Fruit fly (Drosophila melanogaster) whole organism, prepupa: ENCODE measurements around the gene CG13847.

ENCODE experiments used
- Blimp-1 ChIP-seq: fragments of 200-800 bp; sonication (Bioruptor generic); optimal IDR thresholded peaks from 3 replicates; lab custom pipeline; 2017; ENCODE audit warnings: missing biosample characterization, missing genetic modification characterization, mild to moderate bottlenecking, moderate library complexity, missing genetic modification reagents
- CG10631 ChIP-seq: fragments of 200-800 bp; sonication (Bioruptor generic); optimal IDR thresholded peaks from 2 replicates; lab custom pipeline; 2016; ENCODE audit warnings: missing biosample characterization, missing genetic modification characterization
- CG11762 ChIP-seq: fragments of 200-800 bp; sonication (Bioruptor generic); optimal IDR thresholded peaks from 3 replicates; lab custom pipeline; 2016; ENCODE audit warnings: missing biosample characterization, missing genetic modification characterization; ENCODE audit not compliant: insufficient read depth
- CG11902 ChIP-seq: fragments of 200-800 bp; sonication (Bioruptor generic); optimal IDR thresholded peaks from 3 replicates; lab custom pipeline; 2016; ENCODE audit warnings: missing biosample characterization, missing genetic modification characterization
- CG15336 ChIP-seq: fragments of 200-800 bp; sonication (Bioruptor generic); IDR thresholded peaks from 2 replicates; pipeline ENCODE4 v1.3.6; 2022; ENCODE audit warnings: missing biosample characterization, missing genetic modification characterization
- CG1621 ChIP-seq: fragments of 200-800 bp; sonication (Bioruptor generic); optimal IDR thresholded peaks from 3 replicates; lab custom pipeline; 2018; ENCODE audit warnings: missing biosample characterization, mild to moderate bottlenecking, missing genetic modification characterization
- CG16779 ChIP-seq: fragments of 200-800 bp; sonication (Bioruptor generic); optimal IDR thresholded peaks from 3 replicates; lab custom pipeline; 2017; ENCODE audit warnings: missing biosample characterization, mild to moderate bottlenecking, missing genetic modification characterization
- CG3032 ChIP-seq: fragments of 200-800 bp; optimal IDR thresholded peaks from 2 replicates; lab custom pipeline; 2019; ENCODE audit warnings: missing biosample characterization, mild to moderate bottlenecking, missing genetic modification characterization, moderate library complexity
- CG32006 ChIP-seq: fragments of 200-800 bp; sonication (Bioruptor generic); optimal IDR thresholded peaks from 3 replicates; lab custom pipeline; 2017; ENCODE audit warnings: missing biosample characterization, mild to moderate bottlenecking, missing genetic modification characterization
- CG34406 ChIP-seq: fragments of 200-800 bp; sonication (Bioruptor generic); optimal IDR thresholded peaks from 3 replicates; lab custom pipeline; 2016; ENCODE audit warnings: missing biosample characterization, missing genetic modification characterization
- CG3919 ChIP-seq: fragments of 200-800 bp; sonication (Bioruptor generic); optimal IDR thresholded peaks from 3 replicates; lab custom pipeline; 2016; ENCODE audit warnings: missing biosample characterization, missing genetic modification characterization
- CG4318 ChIP-seq: fragments of 200-800 bp; sonication (Bioruptor generic); optimal IDR thresholded peaks from 3 replicates; lab custom pipeline; 2017; ENCODE audit warnings: missing biosample characterization, mild to moderate bottlenecking, missing genetic modification characterization
- CG6163 ChIP-seq: fragments of 200-800 bp; sonication (Bioruptor generic); IDR thresholded peaks from 3 replicates; pipeline ENCODE4 v1.3.6; 2022; ENCODE audit warnings: missing biosample characterization, missing genetic modification characterization
- CG6276 ChIP-seq: fragments of 200-800 bp; sonication (Bioruptor generic); optimal IDR thresholded peaks from 2 replicates; lab custom pipeline; 2017; ENCODE audit warnings: missing biosample characterization, mild to moderate bottlenecking, missing genetic modification characterization
- CG6854 ChIP-seq: fragments of 200-800 bp; sonication (Bioruptor generic); optimal IDR thresholded peaks from 2 replicates; lab custom pipeline; 2017; ENCODE audit warnings: missing biosample characterization, mild to moderate bottlenecking, missing genetic modification characterization
- CG7368 ChIP-seq: fragments of 200-800 bp; sonication (Bioruptor generic); optimal IDR thresholded peaks from 3 replicates; lab custom pipeline; 2016; ENCODE audit warnings: missing biosample characterization, missing genetic modification characterization
- CG8119 ChIP-seq: fragments of 200-800 bp; sonication (Bioruptor generic); IDR thresholded peaks from 3 replicates; pipeline ENCODE4 v1.3.6; 2022; ENCODE audit warnings: missing biosample characterization, missing genetic modification characterization
- CG8319 ChIP-seq: fragments of 200-800 bp; sonication (Bioruptor generic); optimal IDR thresholded peaks from 3 replicates; lab custom pipeline; 2016; ENCODE audit warnings: missing biosample characterization, missing genetic modification characterization
- CG8632 ChIP-seq: fragments of 200-800 bp; sonication (Bioruptor generic); optimal IDR thresholded peaks from 3 replicates; lab custom pipeline; 2016; ENCODE audit warnings: missing biosample characterization, missing genetic modification characterization
- CG9139 ChIP-seq: fragments of 200-800 bp; sonication (Bioruptor generic); optimal IDR thresholded peaks from 3 replicates; lab custom pipeline; 2017; ENCODE audit warnings: missing biosample characterization, mild to moderate bottlenecking, missing genetic modification characterization
- Eip75B ChIP-seq: fragments of 200-800 bp; sonication (Bioruptor generic); optimal IDR thresholded peaks from 3 replicates; lab custom pipeline; 2016; ENCODE audit warnings: missing biosample characterization, missing genetic modification characterization
- Eip78C ChIP-seq: fragments of 200-800 bp; sonication (Bioruptor generic); peaks from one replicate; lab custom pipeline; 2016; ENCODE audit warnings: missing biosample characterization, missing genetic modification characterization
- Ets21C ChIP-seq: fragments of 200-800 bp; sonication (Bioruptor generic); optimal IDR thresholded peaks from 3 replicates; lab custom pipeline; 2016; ENCODE audit warnings: missing biosample characterization, missing genetic modification characterization
- Ets96B ChIP-seq: fragments of 200-800 bp; optimal IDR thresholded peaks from 2 replicates; lab custom pipeline; 2019; ENCODE audit warnings: missing biosample characterization, mild to moderate bottlenecking, missing genetic modification characterization, moderate library complexity
- Gug ChIP-seq: fragments of 200-800 bp; sonication (Bioruptor generic); IDR thresholded peaks from 2 replicates; pipeline ENCODE4 v1.3.6; 2022; ENCODE audit warnings: missing biosample characterization, missing genetic modification characterization
- Hr38 ChIP-seq: sonication (Bioruptor generic); optimal IDR thresholded peaks from 2 replicates; lab custom pipeline; 2016; ENCODE audit warnings: missing biosample characterization, missing genetic modification characterization
- Hr39 ChIP-seq: fragments of 200-800 bp; sonication (Bioruptor generic); optimal IDR thresholded peaks from 2 replicates; lab custom pipeline; 2016; ENCODE audit warnings: missing biosample characterization, missing genetic modification characterization
- Hr4 ChIP-seq: fragments of 200-800 bp; sonication (Bioruptor generic); optimal IDR thresholded peaks from 3 replicates; lab custom pipeline; 2016; ENCODE audit warnings: missing biosample characterization, missing genetic modification characterization
- Met ChIP-seq: fragments of 200-800 bp; sonication (Bioruptor generic); optimal IDR thresholded peaks from 3 replicates; lab custom pipeline; 2016; ENCODE audit warnings: missing biosample characterization, missing genetic modification characterization
- OdsH ChIP-seq: fragments of 200-800 bp; sonication (Bioruptor generic); optimal IDR thresholded peaks from 3 replicates; lab custom pipeline; 2016; ENCODE audit warnings: missing biosample characterization, missing genetic modification characterization
- Smox ChIP-seq: fragments of 200-800 bp; sonication (Bioruptor generic); optimal IDR thresholded peaks from 3 replicates; lab custom pipeline; 2016; ENCODE audit warnings: missing biosample characterization, missing genetic modification characterization
- Sox102F ChIP-seq: fragments of 200-800 bp; sonication (Bioruptor generic); optimal IDR thresholded peaks from 2 replicates; lab custom pipeline; 2016; ENCODE audit warnings: missing biosample characterization, mild to moderate bottlenecking, missing genetic modification characterization
- Sox14 ChIP-seq: fragments of 200-800 bp; sonication (Bioruptor generic); optimal IDR thresholded peaks from 3 replicates; lab custom pipeline; 2016; ENCODE audit warnings: missing biosample characterization, missing genetic modification characterization
- achi ChIP-seq: fragments of 200-800 bp; sonication (Bioruptor generic); optimal IDR thresholded peaks from 3 replicates; lab custom pipeline; 2016; ENCODE audit warnings: missing biosample characterization, missing genetic modification characterization
- acj6 ChIP-seq: fragments of 200-800 bp; sonication (Bioruptor generic); optimal IDR thresholded peaks from 3 replicates; lab custom pipeline; 2016; ENCODE audit warnings: missing biosample characterization, missing genetic modification characterization
- dac ChIP-seq: fragments of 200-800 bp; sonication (Bioruptor generic); optimal IDR thresholded peaks from 2 replicates; lab custom pipeline; 2017; ENCODE audit warnings: missing biosample characterization, mild to moderate bottlenecking, missing genetic modification characterization
- dsx ChIP-seq: fragments of 200-800 bp; optimal IDR thresholded peaks from 3 replicates; lab custom pipeline; 2019; ENCODE audit warnings: missing biosample characterization, mild to moderate bottlenecking, missing genetic modification characterization, moderate library complexity; ENCODE audit not compliant: poor library complexity, severe bottlenecking
- eg ChIP-seq: fragments of 200-800 bp; sonication (Bioruptor generic); IDR thresholded peaks from 3 replicates; pipeline ENCODE4 v1.3.6; 2022; ENCODE audit warnings: missing biosample characterization, missing genetic modification characterization
- esn ChIP-seq: fragments of 200-800 bp; sonication (Bioruptor generic); optimal IDR thresholded peaks from 2 replicates; lab custom pipeline; 2016; ENCODE audit warnings: missing biosample characterization, mild to moderate bottlenecking, missing genetic modification characterization, moderate library complexity
- fkh ChIP-seq: fragments of 200-800 bp; sonication (Bioruptor generic); optimal IDR thresholded peaks from 3 replicates; lab custom pipeline; 2017; ENCODE audit warnings: missing biosample characterization, mild to moderate bottlenecking, missing genetic modification characterization, moderate library complexity
- lz ChIP-seq: fragments of 200-800 bp; sonication (Bioruptor generic); optimal IDR thresholded peaks from 3 replicates; lab custom pipeline; 2016; ENCODE audit warnings: missing biosample characterization, missing genetic modification characterization
- net ChIP-seq: fragments of 200-800 bp; sonication (Bioruptor generic); optimal IDR thresholded peaks from 3 replicates; lab custom pipeline; 2016; ENCODE audit warnings: missing biosample characterization, missing genetic modification characterization
- salr ChIP-seq, 2 experiments: fragments of 200-800 bp; sonication (Bioruptor generic); optimal IDR thresholded peaks; 3 replicates each; lab custom pipeline; 2016 to 2018; ENCODE audit warnings: missing biosample characterization in 2 of 2, missing genetic modification characterization in 2 of 2, mild to moderate bottlenecking in 1 of 2
- spab ChIP-seq: fragments of 200-800 bp; sonication (Bioruptor generic); optimal IDR thresholded peaks from 2 replicates; lab custom pipeline; 2017; ENCODE audit warnings: missing biosample characterization, mild to moderate bottlenecking, missing genetic modification characterization, missing genetic modification reagents
- ss ChIP-seq, 2 experiments: fragments of 200-800 bp; sonication (Bioruptor generic); optimal IDR thresholded peaks; 2 replicates in 1 of 2; 3 replicates in 1 of 2; lab custom pipeline; 2017 to 2018; ENCODE audit warnings: mild to moderate bottlenecking in 2 of 2, missing biosample characterization in 2 of 2, missing genetic modification characterization in 2 of 2, moderate library complexity in 1 of 2
- svp ChIP-seq: fragments of 200-800 bp; sonication (Bioruptor generic); peaks from one replicate; lab custom pipeline; 2016; ENCODE audit warnings: missing biosample characterization, missing genetic modification characterization
- topi ChIP-seq: fragments of 200-800 bp; sonication (Bioruptor generic); optimal IDR thresholded peaks from 3 replicates; lab custom pipeline; 2016; ENCODE audit warnings: missing biosample characterization, missing genetic modification characterization
- vri ChIP-seq: fragments of 200-800 bp; sonication (Bioruptor generic); optimal IDR thresholded peaks from 3 replicates; lab custom pipeline; 2016; ENCODE audit warnings: missing biosample characterization, mild to moderate bottlenecking, missing genetic modification characterization

The CG13847 gene

dm6 chr3R:22447874-22448254, 11.9 kb upstream of the CG13847 start, which contains the start of gene CG34376:
CG34376 (plus strand) TSS chr3R:22448099.
- TF ChIP-seq Gug (GFP tag; lab: Robert Waterston, UW) (peak; percentile 51), CG34406 (GFP tag; lab: Kevin White, UChicago) (peak; percentile 13), Hr38 (no peak), vri (GFP tag; lab: Kevin White, UChicago) (peak; percentile 18), Hr4 (GFP tag; lab: Kevin White, UChicago) (no peak), CG6854 (peak; percentile 63), CG8632 (GFP tag; lab: Kevin White, UChicago) (no peak), CG8119 (GFP tag; lab: Robert Waterston, UW) (peak; percentile 73; the same call in 1 of the 3 replicates), CG1621 (tag; lab: Kevin White, UChicago) (peak; percentile 94), achi (GFP tag; lab: Kevin White, UChicago) (peak; percentile 24), Met (GFP tag; lab: Kevin White, UChicago) (peak; percentile 5), CG6163 (GFP tag; lab: Robert Waterston, UW) (peak; percentile 74), topi (GFP tag; lab: Kevin White, UChicago) (peak; percentile 0), dsx (GFP tag; lab: Kevin White, UChicago) (no peak), CG7368 (GFP tag; lab: Kevin White, UChicago) (no peak), CG9139 (GFP tag; lab: Kevin White, UChicago) (peak; percentile 18), CG3032 (peak; percentile 6), CG3919 (GFP tag; lab: Kevin White, UChicago) (peak; percentile 18), salr (GFP tag; optimal IDR thresholded peaks at IDR 0.05; lab: Kevin White, UChicago) (peak in 1 of 2 experiments; percentile 55), net (peak; percentile 46), ss (GFP tag; optimal IDR thresholded peaks at IDR 0.05; lab: Kevin White, UChicago) (no peak), svp (GFP tag; lab: Kevin White, UChicago) (peak; percentile 54), CG10631 (GFP tag; lab: Kevin White, UChicago) (peak; percentile 25), CG4318 (peak; percentile 27), Sox14 (peak; percentile 18), CG32006 (GFP tag; lab: Kevin White, UChicago) (peak; percentile 55), eg (GFP tag; lab: Robert Waterston, UW) (peak; percentile 83), fkh (GFP tag; lab: Kevin White, UChicago) (peak; percentile 100)

DNA sequence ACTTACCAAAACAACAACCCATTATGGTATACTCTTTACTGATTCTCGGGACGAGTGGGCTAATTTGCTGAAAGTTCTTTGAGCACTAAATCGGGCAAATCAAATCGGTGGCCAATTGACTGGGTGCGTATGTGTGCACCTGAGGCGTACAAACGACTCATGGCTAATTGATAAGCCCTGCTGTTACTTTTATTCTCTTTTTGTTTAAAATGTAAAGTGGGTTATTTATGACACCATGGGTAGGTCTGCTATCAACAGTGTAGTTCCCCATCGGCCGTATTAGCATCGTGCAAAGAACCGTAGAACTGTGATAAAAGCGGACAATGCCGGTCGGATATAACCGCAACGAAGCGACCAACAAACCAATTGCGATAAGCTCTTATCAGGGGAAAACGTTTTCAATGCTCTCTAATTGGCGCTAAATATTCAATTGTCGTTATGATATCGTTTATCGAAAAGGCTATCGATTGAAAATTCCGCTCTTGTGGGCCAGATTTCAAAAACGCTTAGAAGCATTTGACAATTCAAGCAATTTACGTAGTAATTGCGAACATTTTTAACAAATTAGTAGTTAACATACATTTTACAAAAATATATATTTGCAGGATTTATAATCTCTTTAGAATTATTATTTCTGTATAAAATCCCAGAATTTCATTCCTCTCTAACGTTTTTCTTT, 11.4 kb upstream of the CG13847 start, which contains the start of gene CG34288:
TSS of gene CG34288 (minus strand) at position 69 of the 679 bp plus-strand sequence.
- TF ChIP-seq Eip78C (GFP tag; lab: Kevin White, UChicago) = no peak
- peak; percentile 75 for TF ChIP-seq CG15336
- no peak for TF ChIP-seq CG6276 (GFP tag; lab: Kevin White, UChicago)
- peak; percentile 35 for TF ChIP-seq esn (GFP tag; lab: Kevin White, UChicago)
- TF ChIP-seq CG7368 (GFP tag; lab: Kevin White, UChicago) = no peak
- TF ChIP-seq Met (GFP tag; lab: Kevin White, UChicago) = no peak
- no peak for TF ChIP-seq CG8319 (GFP tag; lab: Kevin White, UChicago)
- TF ChIP-seq Blimp-1 (GFP tag; lab: Kevin White, UChicago) = peak; percentile 2
- TF ChIP-seq ss (GFP tag; optimal IDR thresholded peaks at IDR 0.05; lab: Kevin White, UChicago) = no peak
- peak; percentile 32 for TF ChIP-seq lz
- TF ChIP-seq spab (GFP tag; lab: Kevin White, UChicago) = no peak
- no peak for TF ChIP-seq CG4318
- TF ChIP-seq acj6 (GFP tag; lab: Kevin White, UChicago) = peak; percentile 31
- no peak for TF ChIP-seq Ets21C (GFP tag; lab: Kevin White, UChicago)
- TF ChIP-seq topi (GFP tag; lab: Kevin White, UChicago) = no peak
- TF ChIP-seq CG3032 = no peak
- no peak for TF ChIP-seq CG11762
- TF ChIP-seq Sox102F (GFP tag; lab: Kevin White, UChicago) = no peak
- TF ChIP-seq salr (GFP tag; optimal IDR thresholded peaks at IDR 0.05; lab: Kevin White, UChicago) = no peak
- no peak for TF ChIP-seq net
- no peak for TF ChIP-seq Ets96B (tag; lab: Kevin White, UChicago)
- no peak for TF ChIP-seq OdsH (GFP tag; lab: Kevin White, UChicago)
- TF ChIP-seq CG3919 (GFP tag; lab: Kevin White, UChicago) = no peak
- no peak for TF ChIP-seq dac (GFP tag; lab: Kevin White, UChicago)
- TF ChIP-seq Sox14 = no peak
- no peak for TF ChIP-seq Gug (GFP tag; lab: Robert Waterston, UW)
- no peak for TF ChIP-seq CG10631 (GFP tag; lab: Kevin White, UChicago)
- TF ChIP-seq CG11902 (GFP tag; lab: Kevin White, UChicago) = no peak
- TF ChIP-seq CG16779 = no peak
- no peak for TF ChIP-seq Hr39 (GFP tag; lab: Kevin White, UChicago)
- no peak for TF ChIP-seq Eip75B (GFP tag; lab: Kevin White, UChicago)
- TF ChIP-seq CG1621 (tag; lab: Kevin White, UChicago) = no peak
- TF ChIP-seq Smox (GFP tag; lab: Kevin White, UChicago) = no peak
